1 fruit fly cellular context compared by ENCODE assay signal in the genomic region with DNA sequence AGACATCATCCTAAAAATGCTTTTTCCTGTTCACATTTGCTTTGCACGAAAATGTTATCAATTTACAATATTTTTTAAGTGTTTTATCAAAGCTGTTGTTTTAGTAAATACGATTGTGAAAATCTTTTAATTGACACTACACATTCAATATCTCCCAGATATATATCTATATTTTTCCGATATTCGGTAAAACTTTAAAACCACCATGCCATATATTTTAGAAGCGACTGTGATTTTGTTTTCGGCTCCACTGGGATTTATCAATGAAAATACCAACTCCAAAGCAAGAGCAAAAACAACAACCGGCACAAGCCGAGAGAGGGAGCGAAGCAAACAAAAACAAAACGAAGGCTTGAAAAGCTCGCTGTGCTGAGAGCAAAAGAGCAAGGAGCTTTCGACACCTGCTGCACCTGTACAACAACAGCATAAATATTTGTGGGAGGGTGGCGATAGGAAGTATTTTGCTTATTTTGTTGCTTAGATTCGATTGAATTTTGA.
TF ChIP-seq lines count a peak whose summit lies in the region.

No protein-coding gene starts in this region.

TF ChIP-seq in whole organism, embryonic, 481 proteins besides CTCF, POLR2A, EP300 and RAD21 (continued from another document and continues in another):
- TF ChIP-seq CG6854 (GFP tag; optimal IDR thresholded peaks at IDR 0.05; lab: Kevin White, UChicago): peak; percentile 48
- no peak for TF ChIP-seq CG10431 (GFP tag; optimal IDR thresholded peaks at IDR 0.05; lab: Kevin White, UChicago)
- TF ChIP-seq az2 (GFP tag; optimal IDR thresholded peaks at IDR 0.05; lab: Kevin White, UChicago): peak; percentile 10
- TF ChIP-seq fu2 (GFP tag; optimal IDR thresholded peaks at IDR 0.05; lab: Kevin White, UChicago): peak; percentile 21
- no peak for TF ChIP-seq CG17186 (GFP tag; optimal IDR thresholded peaks at IDR 0.05; lab: Kevin White, UChicago)
- no peak for TF ChIP-seq her (GFP tag; optimal IDR thresholded peaks at IDR 0.05; lab: Kevin White, UChicago)
- no peak for TF ChIP-seq kni (GFP tag; optimal IDR thresholded peaks at IDR 0.05; lab: Kevin White, UChicago)
- TF ChIP-seq CG12236 (GFP tag; optimal IDR thresholded peaks at IDR 0.05; lab: Kevin White, UChicago): no peak
- TF ChIP-seq onecut (GFP tag; IDR thresholded peaks at IDR 0.05; lab: Robert Waterston, UW): no peak
- TF ChIP-seq dm (GFP tag; optimal IDR thresholded peaks at IDR 0.05; lab: Kevin White, UChicago): no peak
- TF ChIP-seq D (optimal IDR thresholded peaks at IDR 0.05; lab: Kevin White, UChicago): no peak
- no peak for TF ChIP-seq D (GFP tag; optimal IDR thresholded peaks at IDR 0.05; lab: Kevin White, UChicago)
- no peak for TF ChIP-seq exex (tag; optimal IDR thresholded peaks at IDR 0.05; lab: Kevin White, UChicago)
- peak; percentile 15 for TF ChIP-seq caup (GFP tag; optimal IDR thresholded peaks at IDR 0.05; lab: Kevin White, UChicago; ENCODE audit: severe bottlenecking)
- TF ChIP-seq CG9932 (GFP tag; IDR thresholded peaks at IDR 0.05; lab: Robert Waterston, UW): peak; percentile 56; the same call in 1 of the 2 replicates
- peak; percentile 66 for TF ChIP-seq CG11504 (tag; optimal IDR thresholded peaks at IDR 0.05; lab: Kevin White, UChicago)
- TF ChIP-seq Sin3A (optimal IDR thresholded peaks at IDR 0.05; lab: Kevin White, UChicago): no peak
- no peak for TF ChIP-seq CG5953 (GFP tag; IDR thresholded peaks at IDR 0.05; lab: Robert Waterston, UW)
- no peak for TF ChIP-seq Abd-B (GFP tag; optimal IDR thresholded peaks at IDR 0.05; lab: Kevin White, UChicago)
- TF ChIP-seq ttk (GFP tag; IDR thresholded peaks at IDR 0.05; lab: Robert Waterston, UW): no peak
- no peak for TF ChIP-seq Adf1 (GFP tag; IDR thresholded peaks at IDR 0.05; lab: Robert Waterston, UW)
- no peak for TF ChIP-seq CG10654 (GFP tag; optimal IDR thresholded peaks at IDR 0.05; lab: Kevin White, UChicago)
- no peak for TF ChIP-seq CG10274 (GFP tag; optimal IDR thresholded peaks at IDR 0.05; lab: Kevin White, UChicago)
- peak; percentile 77 for TF ChIP-seq gem (tag; optimal IDR thresholded peaks at IDR 0.05; lab: Kevin White, UChicago)
- TF ChIP-seq al (GFP tag; IDR thresholded peaks at IDR 0.05; lab: Robert Waterston, UW): peak; percentile 46; the same call in 1 of the 2 replicates
- TF ChIP-seq chif (GFP tag; optimal IDR thresholded peaks at IDR 0.05; lab: Kevin White, UChicago): no peak
- peak; percentile 68; the same call in 2 of the 3 replicates for TF ChIP-seq CG17361 (GFP tag; IDR thresholded peaks at IDR 0.05; lab: Robert Waterston, UW)
- peak; percentile 29 for TF ChIP-seq CG9817 (tag; optimal IDR thresholded peaks at IDR 0.05; lab: Kevin White, UChicago)
- TF ChIP-seq TFAM (GFP tag; optimal IDR thresholded peaks at IDR 0.05; lab: Kevin White, UChicago): no peak
- TF ChIP-seq dimm (GFP tag; IDR thresholded peaks at IDR 0.05; lab: Robert Waterston, UW): no peak
- no peak for TF ChIP-seq danr (GFP tag; IDR thresholded peaks at IDR 0.05; lab: Robert Waterston, UW)
- TF ChIP-seq CG32767 (GFP tag; IDR thresholded peaks at IDR 0.05; lab: Robert Waterston, UW): no peak
- no peak for TF ChIP-seq CG2199 (GFP tag; IDR thresholded peaks at IDR 0.05; lab: Robert Waterston, UW)
- TF ChIP-seq Dll (GFP tag; IDR thresholded peaks at IDR 0.05; lab: Robert Waterston, UW; ENCODE audit: partially characterized antibody): no peak
- TF ChIP-seq dmrt99B (tag; optimal IDR thresholded peaks at IDR 0.05; lab: Kevin White, UChicago): peak; percentile 59
- no peak for TF ChIP-seq disco-r (GFP tag; optimal IDR thresholded peaks at IDR 0.05; lab: Kevin White, UChicago)
- no peak for TF ChIP-seq chm (GFP tag; IDR thresholded peaks at IDR 0.05; lab: Robert Waterston, UW)
- TF ChIP-seq HLH4C (GFP tag; IDR thresholded peaks at IDR 0.05; lab: Robert Waterston, UW; ENCODE audit: partially characterized antibody): no peak
- TF ChIP-seq vnd (GFP tag; IDR thresholded peaks at IDR 0.05; lab: Robert Waterston, UW; ENCODE audit: partially characterized antibody): no peak
- TF ChIP-seq CrebB (tag; optimal IDR thresholded peaks at IDR 0.05; lab: Kevin White, UChicago): no peak
- no peak for TF ChIP-seq B-H1 (GFP tag; IDR thresholded peaks at IDR 0.05; lab: Robert Waterston, UW)
- TF ChIP-seq psq (GFP tag; optimal IDR thresholded peaks at IDR 0.05; lab: Kevin White, UChicago): no peak
- no peak for TF ChIP-seq z (GFP tag; IDR thresholded peaks at IDR 0.05; lab: Robert Waterston, UW)
- TF ChIP-seq crp (GFP tag; optimal IDR thresholded peaks at IDR 0.05; lab: Kevin White, UChicago): peak in 1 of 2 experiments; percentile 30
- TF ChIP-seq Fer3 (tag; optimal IDR thresholded peaks at IDR 0.05; lab: Kevin White, UChicago): peak; percentile 28
- TF ChIP-seq CG2712 (tag; optimal IDR thresholded peaks at IDR 0.05; lab: Kevin White, UChicago): peak; percentile 45
- no peak for TF ChIP-seq CG17829 (tag; optimal IDR thresholded peaks at IDR 0.05; lab: Kevin White, UChicago)
- TF ChIP-seq bowl (GFP tag; IDR thresholded peaks at IDR 0.05; lab: Robert Waterston, UW): no peak
- no peak for TF ChIP-seq Hr78 (GFP tag; optimal IDR thresholded peaks at IDR 0.05; lab: Kevin White, UChicago)
- no peak for TF ChIP-seq CG17612 (GFP tag; IDR thresholded peaks at IDR 0.05; lab: Robert Waterston, UW)
- peak; percentile 60 for TF ChIP-seq CG18262 (tag; optimal IDR thresholded peaks at IDR 0.05; lab: Kevin White, UChicago)
- peak; percentile 3 for TF ChIP-seq tin (GFP tag; optimal IDR thresholded peaks at IDR 0.05; lab: Kevin White, UChicago)
- peak; percentile 15 for TF ChIP-seq CG12299 (tag; optimal IDR thresholded peaks at IDR 0.05; lab: Kevin White, UChicago)
- TF ChIP-seq fd64A (GFP tag; optimal IDR thresholded peaks at IDR 0.05; lab: Kevin White, UChicago): no peak
- TF ChIP-seq gce (GFP tag; IDR thresholded peaks at IDR 0.05; lab: Robert Waterston, UW): no peak
- TF ChIP-seq CG17359 (tag; optimal IDR thresholded peaks at IDR 0.05; lab: Kevin White, UChicago): peak; percentile 57
- TF ChIP-seq CG15514 (GFP tag; optimal IDR thresholded peaks at IDR 0.05; lab: Kevin White, UChicago): peak; percentile 19
- no peak for TF ChIP-seq cg (GFP tag; optimal IDR thresholded peaks at IDR 0.05; lab: Kevin White, UChicago)
- no peak for TF ChIP-seq CG17328 (GFP tag; IDR thresholded peaks at IDR 0.05; lab: Robert Waterston, UW)
- no peak for TF ChIP-seq pb (GFP tag; optimal IDR thresholded peaks at IDR 0.05; lab: Kevin White, UChicago)
- TF ChIP-seq Dip3 (GFP tag; optimal IDR thresholded peaks at IDR 0.05; lab: Kevin White, UChicago): peak; percentile 26
- no peak for TF ChIP-seq tll (GFP tag; optimal IDR thresholded peaks at IDR 0.05; lab: Kevin White, UChicago)
- TF ChIP-seq Oaz (GFP tag; IDR thresholded peaks at IDR 0.05; lab: Robert Waterston, UW): no peak
- peak; percentile 66 for TF ChIP-seq CG2678 (tag; optimal IDR thresholded peaks at IDR 0.05; lab: Kevin White, UChicago)
- peak; percentile 43 for TF ChIP-seq ems (GFP tag; optimal IDR thresholded peaks at IDR 0.05; lab: Kevin White, UChicago)
- TF ChIP-seq sima (GFP tag; optimal IDR thresholded peaks at IDR 0.05; lab: Kevin White, UChicago): no peak
- TF ChIP-seq YL-1 (GFP tag; optimal IDR thresholded peaks at IDR 0.05; lab: Kevin White, UChicago): no peak
- no peak for TF ChIP-seq vfl (GFP tag; optimal IDR thresholded peaks at IDR 0.05; lab: Kevin White, UChicago)
- TF ChIP-seq HLH54F (GFP tag; optimal IDR thresholded peaks at IDR 0.05; lab: Kevin White, UChicago): peak; percentile 13
- peak; percentile 10 for TF ChIP-seq ind (GFP tag; optimal IDR thresholded peaks at IDR 0.05; lab: Kevin White, UChicago)
- peak; percentile 23 for TF ChIP-seq Hsf (GFP tag; optimal IDR thresholded peaks at IDR 0.05; lab: Kevin White, UChicago)
- peak; percentile 49; the same call in 1 of the 2 replicates for TF ChIP-seq HLH3B (GFP tag; IDR thresholded peaks at IDR 0.05; lab: Robert Waterston, UW)
- TF ChIP-seq zfh1 (GFP tag; IDR thresholded peaks at IDR 0.05; lab: Robert Waterston, UW): 0 out of 3 replicates have a peak, but pooled peaks have one; percentile 20
- no peak for TF ChIP-seq usp (GFP tag; optimal IDR thresholded peaks at IDR 0.05; lab: Kevin White, UChicago)
- no peak for TF ChIP-seq CG11456 (GFP tag; IDR thresholded peaks at IDR 0.05; lab: Robert Waterston, UW)
- no peak for TF ChIP-seq vvl (GFP tag; IDR thresholded peaks at IDR 0.05; lab: Robert Waterston, UW)
- TF ChIP-seq Nf-YC (tag; optimal IDR thresholded peaks at IDR 0.05; lab: Kevin White, UChicago): no peak
- peak; percentile 2 for TF ChIP-seq CG6813 (GFP tag; optimal IDR thresholded peaks at IDR 0.05; lab: Kevin White, UChicago)
- TF ChIP-seq Hand (GFP tag; optimal IDR thresholded peaks at IDR 0.05; lab: Kevin White, UChicago): no peak
- TF ChIP-seq slou (GFP tag; optimal IDR thresholded peaks at IDR 0.05; lab: Kevin White, UChicago): peak; percentile 14
- TF ChIP-seq nerfin-1 (tag; optimal IDR thresholded peaks at IDR 0.05; lab: Kevin White, UChicago): no peak
- peak; percentile 37; the same call in 1 of the 3 replicates for TF ChIP-seq tgo (GFP tag; IDR thresholded peaks at IDR 0.05; lab: Robert Waterston, UW)
- TF ChIP-seq dysf (GFP tag; IDR thresholded peaks at IDR 0.05; lab: Robert Waterston, UW): peak; percentile 45; the same call in 1 of the 3 replicates
- no peak for TF ChIP-seq CG1832 (GFP tag; optimal IDR thresholded peaks at IDR 0.05; lab: Kevin White, UChicago)
- TF ChIP-seq CG13624 (GFP tag; optimal IDR thresholded peaks at IDR 0.05; lab: Kevin White, UChicago): peak; percentile 25
- TF ChIP-seq CG8359 (GFP tag; optimal IDR thresholded peaks at IDR 0.05; lab: Kevin White, UChicago; ENCODE audit: borderline replicate concordance): peak; percentile 12
- TF ChIP-seq h (optimal IDR thresholded peaks at IDR 0.05; lab: Kevin White, UChicago): no peak
- peak; percentile 37 for TF ChIP-seq Hmr (GFP tag; optimal IDR thresholded peaks at IDR 0.05; lab: Kevin White, UChicago)
- peak; percentile 4 for TF ChIP-seq CG1602 (GFP tag; optimal IDR thresholded peaks at IDR 0.05; lab: Kevin White, UChicago)
- peak; percentile 57 for TF ChIP-seq odd (GFP tag; optimal IDR thresholded peaks at IDR 0.05; lab: Kevin White, UChicago)
- TF ChIP-seq Dfd (GFP tag; optimal IDR thresholded peaks at IDR 0.05; lab: Kevin White, UChicago): no peak
- no peak for TF ChIP-seq Mad (GFP tag; optimal IDR thresholded peaks at IDR 0.05; lab: Kevin White, UChicago)
- TF ChIP-seq org-1 (GFP tag; optimal IDR thresholded peaks at IDR 0.05; lab: Kevin White, UChicago): peak; percentile 22
- TF ChIP-seq cas (GFP tag; IDR thresholded peaks at IDR 0.05; lab: Robert Waterston, UW): no peak
- TF ChIP-seq CG9727 (GFP tag; optimal IDR thresholded peaks at IDR 0.05; lab: Kevin White, UChicago): peak; percentile 24
- TF ChIP-seq NfI (GFP tag; optimal IDR thresholded peaks at IDR 0.05; lab: Kevin White, UChicago): peak; percentile 25
- peak; percentile 53 for TF ChIP-seq Sox100B (GFP tag; optimal IDR thresholded peaks at IDR 0.05; lab: Kevin White, UChicago)
- TF ChIP-seq MTF-1 (GFP tag; optimal IDR thresholded peaks at IDR 0.05; lab: Kevin White, UChicago; ENCODE audit: borderline replicate concordance): no peak
- TF ChIP-seq corto (GFP tag; optimal IDR thresholded peaks at IDR 0.05; lab: Kevin White, UChicago): no peak
- no peak for TF ChIP-seq trem (tag; optimal IDR thresholded peaks at IDR 0.05; lab: Kevin White, UChicago)
- TF ChIP-seq GATAe (GFP tag; conservative IDR thresholded peaks at IDR 0.05; lab: Robert Waterston, UW): no peak
- TF ChIP-seq D19A (tag; optimal IDR thresholded peaks at IDR 0.05; lab: Kevin White, UChicago): peak; percentile 38
- peak; percentile 11 for TF ChIP-seq gro (GFP tag; optimal IDR thresholded peaks at IDR 0.05; lab: Kevin White, UChicago)
- no peak for TF ChIP-seq gfzf (GFP tag; optimal IDR thresholded peaks at IDR 0.05; lab: Kevin White, UChicago)
- peak; percentile 24 for TF ChIP-seq Chrac-16 (GFP tag; optimal IDR thresholded peaks at IDR 0.05; lab: Kevin White, UChicago)
- TF ChIP-seq Sox102F (GFP tag; optimal IDR thresholded peaks at IDR 0.05; lab: Kevin White, UChicago): peak; percentile 63
- TF ChIP-seq CG9437 (GFP tag; optimal IDR thresholded peaks at IDR 0.05; lab: Kevin White, UChicago): peak; percentile 45
- TF ChIP-seq twi (tag; optimal IDR thresholded peaks at IDR 0.05; lab: Kevin White, UChicago): no peak
- no peak for TF ChIP-seq Rx (GFP tag; IDR thresholded peaks at IDR 0.05; lab: Robert Waterston, UW)
- no peak for TF ChIP-seq Ets65A (GFP tag; lab: Kevin White, UChicago)
- peak; percentile 64 for TF ChIP-seq CG7839 (tag; optimal IDR thresholded peaks at IDR 0.05; lab: Kevin White, UChicago)
- peak; percentile 66 for TF ChIP-seq nom (GFP tag; optimal IDR thresholded peaks at IDR 0.05; lab: Kevin White, UChicago)
- no peak for TF ChIP-seq CG34422 (GFP tag; IDR thresholded peaks at IDR 0.05; lab: Robert Waterston, UW)
- TF ChIP-seq Dp (GFP tag; optimal IDR thresholded peaks at IDR 0.05; lab: Kevin White, UChicago): no peak
- peak; percentile 15 to 16 for TF ChIP-seq Pdp1 (GFP tag; optimal IDR thresholded peaks at IDR 0.05; lab: Kevin White, UChicago)
- TF ChIP-seq dmrt11E (tag; optimal IDR thresholded peaks at IDR 0.05; lab: Kevin White, UChicago): no peak
- peak; percentile 11 for TF ChIP-seq CG8281 (tag; optimal IDR thresholded peaks at IDR 0.05; lab: Kevin White, UChicago)
- no peak for TF ChIP-seq CG10959 (GFP tag; IDR thresholded peaks at IDR 0.05; lab: Robert Waterston, UW)
- TF ChIP-seq bab2 (GFP tag; optimal IDR thresholded peaks at IDR 0.05; lab: Kevin White, UChicago): peak; percentile 16
- peak; percentile 31 for TF ChIP-seq salm (tag; optimal IDR thresholded peaks at IDR 0.05; lab: Kevin White, UChicago)
- peak; percentile 31 for TF ChIP-seq CG18011 (GFP tag; optimal IDR thresholded peaks at IDR 0.05; lab: Kevin White, UChicago)
- TF ChIP-seq CG8388 (GFP tag; optimal IDR thresholded peaks at IDR 0.05; lab: Kevin White, UChicago): peak; percentile 59
- no peak for TF ChIP-seq Atf-2 (GFP tag; optimal IDR thresholded peaks at IDR 0.05; lab: Kevin White, UChicago)
- no peak for TF ChIP-seq Lim3 (GFP tag; IDR thresholded peaks at IDR 0.05; lab: Robert Waterston, UW)
- TF ChIP-seq Xbp1 (GFP tag; optimal IDR thresholded peaks at IDR 0.05; lab: Kevin White, UChicago): peak; percentile 44
- TF ChIP-seq Aef1 (GFP tag; IDR thresholded peaks at IDR 0.05; lab: Robert Waterston, UW): peak; percentile 49; the same call in 2 of the 3 replicates
- peak; percentile 34 for TF ChIP-seq tio (GFP tag; optimal IDR thresholded peaks at IDR 0.05; lab: Kevin White, UChicago)
- TF ChIP-seq CG1529 (GFP tag; optimal IDR thresholded peaks at IDR 0.05; lab: Kevin White, UChicago): peak; percentile 9
- peak; percentile 8 for TF ChIP-seq CG1603 (tag; optimal IDR thresholded peaks at IDR 0.05; lab: Kevin White, UChicago)
